Fruit fly (Drosophila melanogaster) whole organism, embryonic: ENCODE measurements around the gene hng2.

ENCODE experiments used
- Atf-2 ChIP-seq: fragments of 200-800 bp; sonication (Bioruptor generic); optimal IDR thresholded peaks from 2 replicates; lab custom pipeline; 2016; ENCODE audit warnings: missing biosample characterization, missing genetic modification characterization
- C15 ChIP-seq: fragments of 200-800 bp; sonication (Bioruptor generic); IDR thresholded peaks from 3 replicates; pipeline ENCODE4 v1.3.6; 2022; ENCODE audit warnings: missing biosample characterization, missing genetic modification characterization
- CG12299 ChIP-seq: fragments of 200-800 bp; sonication (Bioruptor generic); optimal IDR thresholded peaks from 2 replicates; lab custom pipeline; 2018; ENCODE audit warnings: missing biosample characterization, mild to moderate bottlenecking, missing genetic modification characterization
- CG14050 ChIP-seq: fragments of 200-800 bp; sonication (Bioruptor generic); IDR thresholded peaks from 3 replicates; pipeline ENCODE4 v1.3.6; 2022; ENCODE audit warnings: missing biosample characterization, missing genetic modification characterization
- CG17328 ChIP-seq: fragments of 200-800 bp; sonication (Bioruptor generic); IDR thresholded peaks from 2 replicates; pipeline ENCODE4 v1.3.6; 2022; ENCODE audit warnings: missing biosample characterization, missing genetic modification characterization
- CG17361 ChIP-seq: fragments of 200-800 bp; sonication (Bioruptor generic); IDR thresholded peaks from 3 replicates; pipeline ENCODE4 v1.3.6; 2022; ENCODE audit warnings: missing biosample characterization, missing genetic modification characterization
- CG17829 ChIP-seq: fragments of 200-800 bp; optimal IDR thresholded peaks from 2 replicates; lab custom pipeline; 2019; ENCODE audit warnings: missing biosample characterization, mild to moderate bottlenecking, missing genetic modification characterization, moderate library complexity
- CG18476 ChIP-seq: fragments of 200-800 bp; sonication (Bioruptor generic); optimal IDR thresholded peaks from 2 replicates; lab custom pipeline; 2016; ENCODE audit warnings: missing biosample characterization, mild to moderate bottlenecking, missing genetic modification characterization
- CG18599 ChIP-seq: fragments of 200-800 bp; sonication (Bioruptor generic); optimal IDR thresholded peaks from 3 replicates; lab custom pipeline; 2017; ENCODE audit warnings: missing biosample characterization, missing genetic modification characterization, mild to moderate bottlenecking, moderate library complexity, missing genetic modification reagents
- CG31224 ChIP-seq: fragments of 200-800 bp; sonication (Bioruptor generic); IDR thresholded peaks from 2 replicates; pipeline ENCODE4 v1.3.6; 2022; ENCODE audit warnings: missing biosample characterization, missing genetic modification characterization
- CG33213 ChIP-seq: fragments of 200-800 bp; sonication (Bioruptor generic); optimal IDR thresholded peaks from 3 replicates; lab custom pipeline; 2016; ENCODE audit warnings: missing biosample characterization, missing genetic modification characterization
- CG3838 ChIP-seq: fragments of 200-800 bp; sonication (Bioruptor generic); optimal IDR thresholded peaks from 3 replicates; lab custom pipeline; 2016; ENCODE audit warnings: missing biosample characterization, missing genetic modification characterization
- CG43689 ChIP-seq: fragments of 200-800 bp; sonication (Bioruptor generic); IDR thresholded peaks from 2 replicates; pipeline ENCODE4 v1.3.6; 2022; ENCODE audit warnings: missing biosample characterization, missing genetic modification characterization
- CG4730 ChIP-seq: fragments of 200-800 bp; sonication (Bioruptor generic); IDR thresholded peaks from 2 replicates; pipeline ENCODE4 v1.3.6; 2022; ENCODE audit warnings: missing biosample characterization, missing genetic modification characterization
- CG6175 ChIP-seq: fragments of 200-800 bp; sonication (Bioruptor generic); IDR thresholded peaks from 3 replicates; pipeline ENCODE4 v1.3.6; 2022; ENCODE audit warnings: missing biosample characterization, missing genetic modification characterization
- CG6654 ChIP-seq: fragments of 200-800 bp; sonication (Bioruptor generic); optimal IDR thresholded peaks from 2 replicates; lab custom pipeline; 2017; ENCODE audit warnings: missing biosample characterization, mild to moderate bottlenecking, missing genetic modification characterization
- CG6813 ChIP-seq: fragments of 200-800 bp; sonication (Bioruptor generic); optimal IDR thresholded peaks from 2 replicates; lab custom pipeline; 2017; ENCODE audit warnings: missing biosample characterization, missing genetic modification characterization, mild to moderate bottlenecking, moderate library complexity, missing genetic modification reagents
- CG6854 ChIP-seq: fragments of 200-800 bp; sonication (Bioruptor generic); optimal IDR thresholded peaks from 3 replicates; lab custom pipeline; 2017; ENCODE audit warnings: missing biosample characterization, mild to moderate bottlenecking, missing genetic modification characterization
- CG7839 ChIP-seq: fragments of 200-800 bp; sonication (Bioruptor generic); optimal IDR thresholded peaks from 3 replicates; lab custom pipeline; 2018; ENCODE audit warnings: missing biosample characterization, mild to moderate bottlenecking, missing genetic modification characterization, moderate library complexity
- CG8478 ChIP-seq: fragments of >200 bp; optimal IDR thresholded peaks from 2 replicates; lab custom pipeline; 2018
- Dip3 ChIP-seq: fragments of 200-800 bp; sonication (Bioruptor generic); optimal IDR thresholded peaks from 3 replicates; lab custom pipeline; 2016; ENCODE audit warnings: missing biosample characterization, missing genetic modification characterization
- Dref ChIP-seq: fragments of 200-800 bp; sonication (Bioruptor generic); IDR thresholded peaks from 2 replicates; pipeline ENCODE4 v1.3.6; 2022; ENCODE audit warnings: missing biosample characterization, missing genetic modification characterization
- Drgx ChIP-seq: fragments of 200-800 bp; sonication (Bioruptor generic); IDR thresholded peaks from 2 replicates; pipeline ENCODE4 v1.3.6; 2022; ENCODE audit warnings: missing biosample characterization, missing genetic modification characterization
- Gsc ChIP-seq: fragments of 200-800 bp; sonication (Bioruptor generic); IDR thresholded peaks from 2 replicates; pipeline ENCODE4 v1.3.6; 2022; ENCODE audit warnings: missing biosample characterization, missing genetic modification characterization
- H15 ChIP-seq: fragments of 200-800 bp; sonication (Bioruptor generic); IDR thresholded peaks from 3 replicates; pipeline ENCODE4 v1.3.6; 2022; ENCODE audit warnings: missing biosample characterization, missing genetic modification characterization
- H2.0 ChIP-seq: fragments of 200-800 bp; sonication (Bioruptor generic); IDR thresholded peaks from 2 replicates; pipeline ENCODE4 v1.3.6; 2022; ENCODE audit warnings: missing biosample characterization, missing genetic modification characterization
- HmgZ ChIP-seq: fragments of 200-800 bp; sonication (Bioruptor generic); optimal IDR thresholded peaks from 2 replicates; lab custom pipeline; 2018; ENCODE audit warnings: missing biosample characterization, mild to moderate bottlenecking, missing genetic modification characterization
- Hmr ChIP-seq: fragments of 200-800 bp; sonication (Bioruptor generic); optimal IDR thresholded peaks from 3 replicates; lab custom pipeline; 2017; ENCODE audit warnings: mild to moderate bottlenecking, missing biosample characterization, missing genetic modification reagents, missing genetic modification characterization
- Lhr ChIP-seq: fragments of 200-800 bp; sonication (Bioruptor generic); optimal IDR thresholded peaks from 3 replicates; lab custom pipeline; 2017; ENCODE audit warnings: mild to moderate bottlenecking, missing biosample characterization, missing genetic modification reagents, missing genetic modification characterization
- NC2β ChIP-seq: fragments of 200-800 bp; sonication (Bioruptor generic); optimal IDR thresholded peaks from 2 replicates; lab custom pipeline; 2016; ENCODE audit warnings: missing biosample characterization, missing genetic modification characterization
- Nf-YA ChIP-seq: fragments of 200-800 bp; sonication (Bioruptor generic); IDR thresholded peaks from 2 replicates; pipeline ENCODE4 v1.3.6; 2022; ENCODE audit warnings: missing biosample characterization, missing genetic modification characterization
- Optix ChIP-seq: fragments of 200-800 bp; sonication (Bioruptor generic); IDR thresholded peaks from 3 replicates; pipeline ENCODE4 v1.3.6; 2022; ENCODE audit warnings: missing biosample characterization, missing genetic modification characterization
- Sox102F ChIP-seq: fragments of 200-800 bp; sonication (Bioruptor generic); optimal IDR thresholded peaks from 2 replicates; lab custom pipeline; 2018; ENCODE audit warnings: missing biosample characterization, mild to moderate bottlenecking, missing genetic modification characterization, moderate library complexity
- Trl ChIP-seq, 3 experiments: fragments of >200 bp in 2 of 3; fragments of 200-800 bp in 1 of 3; sonication (Bioruptor generic) in 1 of 3; optimal IDR thresholded peaks; 2 replicates in 1 of 3; 3 replicates in 2 of 3; lab custom pipeline; 2016 to 2017; ENCODE audit warnings: missing biosample characterization in 1 of 3, missing genetic modification characterization in 1 of 3
- Vsx1 ChIP-seq: fragments of 200-800 bp; sonication (Bioruptor generic); optimal IDR thresholded peaks from 2 replicates; lab custom pipeline; 2017; ENCODE audit warnings: missing biosample characterization, mild to moderate bottlenecking, missing genetic modification characterization, missing genetic modification reagents
- bowl ChIP-seq: fragments of 200-800 bp; sonication (Bioruptor generic); IDR thresholded peaks from 2 replicates; pipeline ENCODE4 v1.3.6; 2022; ENCODE audit warnings: missing biosample characterization, missing genetic modification characterization
- cato ChIP-seq: fragments of 200-800 bp; sonication (Bioruptor generic); optimal IDR thresholded peaks from 2 replicates; lab custom pipeline; 2016; ENCODE audit warnings: missing biosample characterization, missing genetic modification characterization, borderline replicate concordance
- crol ChIP-seq: fragments of 200-800 bp; sonication (Bioruptor generic); IDR thresholded peaks from 2 replicates; pipeline ENCODE4 v1.3.6; 2022; ENCODE audit warnings: missing biosample characterization, missing genetic modification characterization
- dan ChIP-seq: fragments of 200-800 bp; sonication (Bioruptor generic); IDR thresholded peaks from 2 replicates; pipeline ENCODE4 v1.3.6; 2022; ENCODE audit warnings: missing biosample characterization, missing genetic modification characterization
- grn ChIP-seq: fragments of 200-800 bp; sonication (Bioruptor generic); optimal IDR thresholded peaks from 3 replicates; lab custom pipeline; 2017; ENCODE audit warnings: missing biosample characterization, missing genetic modification characterization
- jing ChIP-seq: fragments of 200-800 bp; sonication (Bioruptor generic); optimal IDR thresholded peaks from 2 replicates; lab custom pipeline; 2018; ENCODE audit warnings: missing biosample characterization, mild to moderate bottlenecking, missing genetic modification characterization
- mld ChIP-seq: fragments of 200-800 bp; sonication (Bioruptor generic); IDR thresholded peaks from 3 replicates; pipeline ENCODE4 v1.3.6; 2022; ENCODE audit warnings: missing biosample characterization, missing genetic modification characterization; ENCODE audit not compliant: partially characterized antibody
- nmo ChIP-seq: fragments of 200-800 bp; sonication (Bioruptor generic); optimal IDR thresholded peaks from 2 replicates; lab custom pipeline; 2018; ENCODE audit warnings: missing biosample characterization, mild to moderate bottlenecking, missing genetic modification characterization, moderate library complexity
- nom ChIP-seq: fragments of 200-800 bp; sonication (Bioruptor generic); optimal IDR thresholded peaks from 2 replicates; lab custom pipeline; 2017; ENCODE audit warnings: missing biosample characterization, missing genetic modification characterization, mild to moderate bottlenecking, moderate library complexity, missing genetic modification reagents
- org-1 ChIP-seq: fragments of 200-800 bp; sonication (Bioruptor generic); optimal IDR thresholded peaks from 2 replicates; lab custom pipeline; 2017; ENCODE audit warnings: missing biosample characterization, missing genetic modification characterization
- pan ChIP-seq, 4 experiments: fragments of >200 bp in 3 of 4; fragments of 200-800 bp in 1 of 4; sonication (Bioruptor generic) in 1 of 4; optimal IDR thresholded peaks in 3 of 4; IDR thresholded peaks in 1 of 4; 2 replicates each; pipeline versions ENCODE4 v1.3.6 to Lab custom; 2017 to 2022; ENCODE audit warnings: missing biosample characterization in 2 of 4, missing genetic modification characterization in 2 of 4, mixed read lengths in 1 of 4
- sens ChIP-seq: fragments of 200-800 bp; sonication (Bioruptor generic); peaks from one replicate; lab custom pipeline; 2016; ENCODE audit warnings: missing biosample characterization, missing genetic modification characterization
- sna ChIP-seq: fragments of 200-800 bp; sonication (Bioruptor generic); IDR thresholded peaks from 2 replicates; pipeline ENCODE4 v1.3.6; 2022; ENCODE audit warnings: missing biosample characterization, missing genetic modification characterization; ENCODE audit not compliant: partially characterized antibody
- tin ChIP-seq: fragments of 200-800 bp; sonication (Bioruptor generic); optimal IDR thresholded peaks from 3 replicates; lab custom pipeline; 2016; ENCODE audit warnings: missing biosample characterization, missing genetic modification characterization
- tll ChIP-seq, 2 experiments: fragments of 200-800 bp in 1 of 2; fragments of >200 bp in 1 of 2; sonication (Bioruptor generic) in 1 of 2; optimal IDR thresholded peaks; 2 replicates each; lab custom pipeline; 2017 to 2019; ENCODE audit warnings: missing biosample characterization in 2 of 2, missing genetic modification characterization in 2 of 2, mild to moderate bottlenecking in 1 of 2, moderate library complexity in 1 of 2
- wor ChIP-seq: fragments of 200-800 bp; sonication (Bioruptor generic); IDR thresholded peaks from 2 replicates; pipeline ENCODE4 v1.3.6; 2022; ENCODE audit warnings: missing biosample characterization, missing genetic modification characterization

hng2 gene

DNA sequence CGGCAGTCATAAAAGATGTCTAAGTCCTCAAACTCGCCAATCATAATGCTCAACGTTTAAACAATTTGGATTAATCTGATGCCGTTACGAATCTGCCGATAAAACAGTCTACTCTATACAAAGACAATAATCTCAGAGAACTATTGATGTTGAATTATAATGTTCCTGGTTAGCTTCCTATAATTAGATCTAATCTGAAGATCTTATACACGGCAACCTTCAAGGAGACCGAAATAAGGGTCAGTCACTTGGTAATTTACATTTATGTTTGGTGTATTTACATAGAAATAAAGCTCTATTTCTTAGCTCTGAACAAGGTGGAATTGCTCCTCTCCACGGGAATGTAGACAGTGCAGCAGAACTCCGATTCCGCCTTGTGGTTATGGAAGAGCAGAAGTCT, 25.4 kb upstream of the hng2 start, which contains the start of gene CG33189:
Gene CG33189, minus strand, starts transcription at position 101 of the 400 bp plus-strand sequence.
- TF ChIP-seq H2.0 (GFP tag; lab: Robert Waterston, UW) (no peak), CG14050 (GFP tag; lab: Robert Waterston, UW) (no peak), cato (GFP tag; lab: Kevin White, UChicago) (no peak), tll (GFP tag; optimal IDR thresholded peaks at IDR 0.05; lab: Kevin White, UChicago) (no peak), CG8478 (no peak), sens (GFP tag; lab: Kevin White, UChicago) (no peak), CG6654 (no peak), HmgZ (no peak), CG4730 (GFP tag; lab: Robert Waterston, UW) (no peak), CG33213 (GFP tag; lab: Kevin White, UChicago) (no peak), sna (GFP tag; lab: Robert Waterston, UW) (no peak), CG3838 (no peak), grn (no peak), CG6175 (GFP tag; lab: Robert Waterston, UW) (no peak), mld (no peak), Optix (GFP tag; lab: Robert Waterston, UW) (no peak), CG7839 (tag; lab: Kevin White, UChicago) (no peak)
- TF ChIP-seq, all 482 proteins: peak for 0

DNA sequence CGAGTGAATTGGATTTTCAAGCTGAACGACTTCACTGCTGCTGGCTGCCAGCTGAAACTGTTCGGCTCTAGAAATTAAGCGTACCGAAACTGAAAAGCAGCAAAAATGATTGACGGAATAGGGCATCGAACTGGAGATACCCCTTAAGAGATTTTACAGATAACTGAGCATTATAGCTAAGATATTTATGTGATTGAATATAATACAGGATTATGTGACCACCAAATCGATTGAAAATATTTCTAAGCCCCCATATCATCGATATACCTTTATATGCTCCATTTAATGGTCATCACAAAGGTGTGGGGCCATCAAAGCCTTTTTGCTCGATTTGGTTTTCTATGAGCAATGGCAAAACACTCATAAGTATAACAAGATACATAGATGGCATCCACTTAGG, 21.3 kb upstream of the hng2 start:
- TF ChIP-seq H15 (GFP tag; lab: Robert Waterston, UW) (peak; percentile 54; the same call in 1 of the 3 replicates), CG31224 (GFP tag; lab: Robert Waterston, UW) (peak; percentile 47; the same call in 1 of the 2 replicates), NC2β (GFP tag; lab: Kevin White, UChicago) (no peak), C15 (GFP tag; lab: Robert Waterston, UW) (no peak), Hmr (peak; percentile 44), Nf-YA (no peak), Gsc (GFP tag; lab: Robert Waterston, UW) (no peak), jing (no peak), Atf-2 (GFP tag; lab: Kevin White, UChicago) (no peak), Dref (GFP tag; lab: Robert Waterston, UW) (no peak), Lhr (no peak), CG18476 (peak; percentile 3), tin (GFP tag; lab: Kevin White, UChicago) (peak; percentile 30), pan (optimal IDR thresholded peaks at IDR 0.05; lab: Kevin White, UChicago) (no peak), pan (GFP tag; optimal IDR thresholded peaks at IDR 0.05 in 1 of 2, IDR thresholded peaks at IDR 0.05 in 1 of 2) (peak in 1 of 2 experiments; percentile 80), CG43689 (GFP tag; lab: Robert Waterston, UW) (0 out of 2 replicates have a peak, but pooled peaks have one; percentile 36), wor (GFP tag; lab: Robert Waterston, UW) (no peak), CG12299 (tag; lab: Kevin White, UChicago) (no peak), CG18599 (GFP tag; lab: Kevin White, UChicago) (peak; percentile 57), bowl (GFP tag; lab: Robert Waterston, UW) (no peak), Trl (optimal IDR thresholded peaks at IDR 0.05; lab: Kevin White, UChicago) (no peak), Trl (GFP tag; optimal IDR thresholded peaks at IDR 0.05; lab: Kevin White, UChicago) (peak; percentile 24), CG17328 (GFP tag; lab: Robert Waterston, UW) (peak; percentile 44; the same call in 1 of the 2 replicates), CG6854 (no peak), CG6813 (GFP tag; lab: Kevin White, UChicago) (peak; percentile 17), crol (GFP tag; lab: Robert Waterston, UW) (no peak), CG17361 (no peak), Drgx (GFP tag; lab: Robert Waterston, UW) (peak; percentile 76), nom (no peak), Dip3 (GFP tag; lab: Kevin White, UChicago) (peak; percentile 43), Vsx1 (GFP tag; lab: Kevin White, UChicago) (no peak), Sox102F (GFP tag; lab: Kevin White, UChicago) (peak; percentile 65), CG17829 (tag; lab: Kevin White, UChicago) (peak; percentile 7), dan (GFP tag; lab: Robert Waterston, UW) (no peak), nmo (peak; percentile 22), org-1 (GFP tag; lab: Kevin White, UChicago) (peak; percentile 41)
